Fruit fly (Drosophila melanogaster): Measurements from ENCODE around the gene eIF2Balpha.

dm6 chr3R:29905164-29905563 lies 30.5 kb downstream of the eIF2Balpha start, which contains the start of gene CG15515:
- TF ChIP-seq CG10348 (GFP tag; IDR thresholded peaks at IDR 0.05) (no peak), EcR (GFP tag; optimal IDR thresholded peaks at IDR 0.05) (no peak), rn (GFP tag; IDR thresholded peaks at IDR 0.05) (no peak), CG8159 (tag; optimal IDR thresholded peaks at IDR 0.05) (no peak), CG9948 (tag; optimal IDR thresholded peaks at IDR 0.05) (no peak), CG14655 (GFP tag; optimal IDR thresholded peaks at IDR 0.05) (no peak), CG17806 (tag; optimal IDR thresholded peaks at IDR 0.05) (no peak), Ets98B (GFP tag; IDR thresholded peaks at IDR 0.05) (no peak), D1 (tag; optimal IDR thresholded peaks at IDR 0.05) (no peak), CG4496 (GFP tag; IDR thresholded peaks at IDR 0.05) (no peak), CG32121 (GFP tag; IDR thresholded peaks at IDR 0.05) (no peak), CG12605 (GFP tag; IDR thresholded peaks at IDR 0.05) (no peak), Snoo (tag; optimal IDR thresholded peaks at IDR 0.05) (no peak), Pif1B (GFP tag; optimal IDR thresholded peaks at IDR 0.05) (no peak)

All from whole organism, pupa.